Worm (Caenorhabditis elegans) whole organism, L3 larva: ENCODE data around the gene F15A4.2.

Experiments
- R02D3.7 ChIP-seq: fragments of 150-350 bp; optimal IDR thresholded peaks from 2 replicates; lab custom pipeline; 2014; ENCODE audit warnings: missing biosample characterization, missing genetic modification characterization
- aly-2 ChIP-seq: fragments of 150-350 bp; optimal IDR thresholded peaks from 2 replicates; lab custom pipeline; 2014; ENCODE audit warnings: missing biosample characterization, missing genetic modification characterization
- ama-1 ChIP-seq: fragments of 150-350 bp; optimal IDR thresholded peaks from 2 replicates; lab custom pipeline; 2018
- ceh-16 ChIP-seq: sonication (generic microtip); optimal IDR thresholded peaks from 2 replicates; lab custom pipeline; 2017; ENCODE audit warnings: missing biosample characterization, missing genetic modification characterization
- ceh-82 ChIP-seq: fragments of 150-350 bp; optimal IDR thresholded peaks from 2 replicates; lab custom pipeline; 2014; ENCODE audit warnings: missing biosample characterization, missing genetic modification characterization
- daf-12 ChIP-seq: fragments of 150-350 bp; optimal IDR thresholded peaks from 2 replicates; lab custom pipeline; 2014; ENCODE audit warnings: missing biosample characterization, missing genetic modification reagents, missing genetic modification characterization
- egl-5 ChIP-seq: fragments of 150-350 bp; optimal IDR thresholded peaks from 2 replicates; lab custom pipeline; 2017; ENCODE audit warnings: missing biosample characterization, missing genetic modification reagents, missing genetic modification characterization, inconsistent platforms
- elt-1 ChIP-seq: fragments of 150-350 bp; optimal IDR thresholded peaks from 2 replicates; lab custom pipeline; 2014; ENCODE audit warnings: missing biosample characterization, missing genetic modification characterization
- elt-2 ChIP-seq: sonication (generic microtip); optimal IDR thresholded peaks from 2 replicates; lab custom pipeline; 2016; ENCODE audit warnings: missing genetic modification reagents, mild to moderate bottlenecking, missing genetic modification characterization, missing compliant biosample characterization
- elt-3 ChIP-seq, 3 experiments: fragments of 150-350 bp in 1 of 3; sonication (generic microtip) in 2 of 3; optimal IDR thresholded peaks; 2 replicates in 2 of 3; 4 replicates in 1 of 3; lab custom pipeline; 2014 to 2017; ENCODE audit warnings: missing biosample characterization in 3 of 3, missing genetic modification characterization in 3 of 3
- fos-1 ChIP-seq: fragments of 150-350 bp; optimal IDR thresholded peaks from 2 replicates; lab custom pipeline; 2014; ENCODE audit warnings: missing biosample characterization, missing genetic modification characterization
- hmg-11 ChIP-seq: sonication (generic microtip); optimal IDR thresholded peaks from 2 replicates; lab custom pipeline; 2016; ENCODE audit warnings: missing genetic modification characterization, missing compliant biosample characterization
- jun-1 ChIP-seq: fragments of 150-350 bp; optimal IDR thresholded peaks from 2 replicates; lab custom pipeline; 2014; ENCODE audit warnings: missing biosample characterization, missing genetic modification reagents, missing genetic modification characterization
- lin-39 ChIP-seq: fragments of 150-350 bp; optimal IDR thresholded peaks from 2 replicates; lab custom pipeline; 2018; ENCODE audit warnings: missing biosample characterization, missing genetic modification reagents, missing genetic modification characterization
- lsy-12 ChIP-seq: sonication (generic microtip); optimal IDR thresholded peaks from 2 replicates; lab custom pipeline; 2016; ENCODE audit warnings: mild to moderate bottlenecking, missing genetic modification characterization, missing compliant biosample characterization
- mdl-1 ChIP-seq: fragments of 150-350 bp; optimal IDR thresholded peaks from 2 replicates; lab custom pipeline; 2014; ENCODE audit warnings: missing biosample characterization, missing genetic modification characterization
- mml-1 ChIP-seq: fragments of 150-350 bp; sonication (generic microtip); optimal IDR thresholded peaks from 3 replicates; lab custom pipeline; 2014; ENCODE audit warnings: missing biosample characterization, missing genetic modification characterization
- nfya-1 ChIP-seq: sonication (generic microtip); optimal IDR thresholded peaks from 2 replicates; lab custom pipeline; 2017; ENCODE audit warnings: missing genetic modification characterization, mild to moderate bottlenecking, missing compliant biosample characterization, antibody characterized with exemption, moderate library complexity; ENCODE audit not compliant: insufficient read depth
- nhr-11 ChIP-seq: fragments of 150-350 bp; optimal IDR thresholded peaks from 2 replicates; lab custom pipeline; 2014; ENCODE audit warnings: missing biosample characterization, missing genetic modification characterization
- nhr-12 ChIP-seq: fragments of 150-350 bp; optimal IDR thresholded peaks from 2 replicates; lab custom pipeline; 2014; ENCODE audit warnings: missing biosample characterization, missing genetic modification characterization
- nhr-237 ChIP-seq: fragments of 150-350 bp; optimal IDR thresholded peaks from 2 replicates; lab custom pipeline; 2014; ENCODE audit warnings: missing biosample characterization, missing genetic modification characterization
- nhr-28 ChIP-seq: fragments of 150-350 bp; optimal IDR thresholded peaks from 2 replicates; lab custom pipeline; 2014; ENCODE audit warnings: missing biosample characterization, missing genetic modification characterization
- nhr-43 ChIP-seq: sonication (generic microtip); optimal IDR thresholded peaks from 2 replicates; lab custom pipeline; 2016; ENCODE audit warnings: mild to moderate bottlenecking, missing genetic modification characterization, missing compliant biosample characterization; ENCODE audit not compliant: poor library complexity, severe bottlenecking
- nhr-67 ChIP-seq: fragments of 150-350 bp; optimal IDR thresholded peaks from 2 replicates; lab custom pipeline; 2014; ENCODE audit warnings: missing biosample characterization, missing genetic modification characterization
- nhr-76 ChIP-seq: fragments of 150-350 bp; sonication (generic microtip); optimal IDR thresholded peaks from 5 replicates; lab custom pipeline; 2014; ENCODE audit warnings: missing biosample characterization, missing genetic modification characterization
- pha-4 ChIP-seq: fragments of 150-350 bp; optimal IDR thresholded peaks from 2 replicates; lab custom pipeline; 2014; ENCODE audit warnings: missing biosample characterization, missing genetic modification reagents, missing genetic modification characterization
- pqm-1 ChIP-seq: fragments of 150-350 bp; optimal IDR thresholded peaks from 2 replicates; lab custom pipeline; 2017; ENCODE audit warnings: missing biosample characterization, missing genetic modification characterization, inconsistent platforms
- sea-2 ChIP-seq: fragments of 150-350 bp; sonication (generic microtip); optimal IDR thresholded peaks from 4 replicates; lab custom pipeline; 2014; ENCODE audit warnings: missing biosample characterization, missing genetic modification reagents, missing genetic modification characterization
- skn-1 ChIP-seq: fragments of 150-350 bp; optimal IDR thresholded peaks from 2 replicates; lab custom pipeline; 2014; ENCODE audit warnings: missing biosample characterization, missing genetic modification characterization
- snpc-4 ChIP-seq: fragments of 150-350 bp; optimal IDR thresholded peaks from 2 replicates; lab custom pipeline; 2014; ENCODE audit warnings: missing biosample characterization, missing genetic modification characterization
- tbx-2 ChIP-seq: sonication (generic microtip); optimal IDR thresholded peaks from 2 replicates; lab custom pipeline; 2016; ENCODE audit warnings: mild to moderate bottlenecking, missing genetic modification characterization, missing compliant biosample characterization
- zag-1 ChIP-seq: fragments of 150-350 bp; optimal IDR thresholded peaks from 2 replicates; lab custom pipeline; 2014; ENCODE audit warnings: missing biosample characterization, missing genetic modification characterization

The F15A4.2 gene

DNA sequence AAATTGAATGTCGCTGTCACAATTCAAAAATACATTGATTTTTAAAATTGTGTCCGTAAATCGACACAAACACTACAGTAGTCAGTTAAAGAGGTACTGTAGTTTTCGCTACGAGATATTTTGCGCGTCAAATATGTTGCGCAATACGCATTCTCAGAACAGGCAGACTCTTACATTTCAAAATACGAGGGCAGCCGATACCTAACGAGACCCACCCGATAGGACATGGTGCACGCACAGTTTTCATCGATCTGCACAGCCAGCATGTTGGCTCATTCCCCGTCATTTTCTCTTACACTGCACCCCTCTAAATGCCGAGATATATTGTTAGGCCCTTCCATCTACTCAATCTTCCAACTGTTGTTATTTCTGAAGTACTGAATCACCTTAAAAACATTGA lies at the start of gene F15A4.2:
F15A4.2 (plus strand) TSS at position 301 of the 400 bp plus-strand sequence.
- no peak for TF ChIP-seq skn-1 (tag; lab: Kevin White, UChicago)
- no peak for TF ChIP-seq nhr-28 (tag; lab: Kevin White, UChicago)
- TF ChIP-seq R02D3.7 (tag; lab: Kevin White, UChicago) = no peak
- no peak for TF ChIP-seq zag-1 (tag; lab: Kevin White, UChicago)
- no peak for TF ChIP-seq nhr-67

DNA sequence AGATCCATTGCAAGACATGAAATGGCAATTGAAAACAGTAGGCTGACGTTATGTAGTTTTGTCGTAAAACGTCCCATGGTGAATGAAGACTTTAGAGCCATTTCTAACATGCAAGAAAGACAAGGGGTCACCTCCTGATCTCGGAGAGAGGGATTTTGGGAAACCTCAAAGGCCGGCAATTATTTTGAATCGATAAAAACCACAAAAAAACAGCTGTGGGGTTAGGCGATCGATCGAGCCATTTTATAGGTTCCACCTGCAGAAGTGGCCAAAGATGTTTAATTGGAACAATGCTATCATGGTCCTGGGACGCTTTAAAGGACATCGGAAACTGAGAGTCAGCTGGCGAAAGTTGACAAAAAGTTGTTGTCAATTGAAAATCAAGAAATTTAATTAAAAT lies 47.5 kb upstream of the F15A4.2 start, which contains the start of gene Y57A10C.11:
Y57A10C.11 (minus strand) TSS at position 101 of the 400 bp plus-strand sequence.
- TF ChIP-seq ama-1 (lab: Kevin White, UChicago) (no peak), lsy-12 (no peak), tbx-2 (no peak), snpc-4 (tag; lab: Kevin White, UChicago) (no peak), aly-2 (no peak), nhr-237 (tag; lab: Kevin White, UChicago) (no peak), daf-12 (tag; lab: Kevin White, UChicago) (no peak), sea-2 (GFP tag; lab: Kevin White, UChicago) (no peak), nhr-12 (no peak), nhr-76 (tag; lab: Kevin White, UChicago) (no peak), hmg-11 (tag; lab: Kevin White, UChicago) (no peak)

DNA sequence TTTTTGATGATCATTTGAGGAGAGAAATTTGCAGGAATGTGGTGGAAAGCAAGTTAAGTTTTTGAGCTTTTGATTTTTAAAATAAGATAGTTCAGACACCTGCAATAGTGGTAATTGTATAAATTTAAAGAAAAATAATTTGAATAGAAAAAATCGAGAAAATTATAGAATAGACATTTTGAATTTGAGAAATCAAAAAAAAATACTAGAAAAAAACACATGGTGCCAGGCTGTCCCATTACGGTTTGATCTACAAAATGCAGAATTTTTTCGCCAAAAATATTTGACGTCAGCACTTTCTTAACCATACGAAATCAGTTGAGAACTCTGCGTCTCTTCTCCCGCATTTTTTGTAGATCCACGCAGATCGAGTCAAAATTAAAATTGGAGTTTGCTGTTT lies 44.8 kb upstream of the F15A4.2 start, which contains the start of gene sre-27:
sre-27 (minus strand) TSS at position 101 of the 400 bp plus-strand sequence.
- TF ChIP-seq nhr-76 (tag; lab: Kevin White, UChicago) (no peak), nhr-11 (tag; lab: Kevin White, UChicago) (no peak), ceh-16 (tag; lab: Kevin White, UChicago) (no peak), aly-2 (no peak), zag-1 (tag; lab: Kevin White, UChicago) (no peak), nhr-43 (tag; lab: Kevin White, UChicago) (no peak), elt-2 (no peak), elt-1 (tag; lab: Kevin White, UChicago) (no peak), ceh-82 (no peak), mdl-1 (no peak), lin-39 (tag; lab: Kevin White, UChicago) (no peak), hmg-11 (tag; lab: Kevin White, UChicago) (no peak), egl-5 (tag; lab: Kevin White, UChicago) (no peak), elt-3 (tag; optimal IDR thresholded peaks at IDR 0.05; lab: Kevin White, UChicago) (no peak), mml-1 (tag; lab: Kevin White, UChicago) (no peak), fos-1 (tag; lab: Kevin White, UChicago) (no peak)

DNA sequence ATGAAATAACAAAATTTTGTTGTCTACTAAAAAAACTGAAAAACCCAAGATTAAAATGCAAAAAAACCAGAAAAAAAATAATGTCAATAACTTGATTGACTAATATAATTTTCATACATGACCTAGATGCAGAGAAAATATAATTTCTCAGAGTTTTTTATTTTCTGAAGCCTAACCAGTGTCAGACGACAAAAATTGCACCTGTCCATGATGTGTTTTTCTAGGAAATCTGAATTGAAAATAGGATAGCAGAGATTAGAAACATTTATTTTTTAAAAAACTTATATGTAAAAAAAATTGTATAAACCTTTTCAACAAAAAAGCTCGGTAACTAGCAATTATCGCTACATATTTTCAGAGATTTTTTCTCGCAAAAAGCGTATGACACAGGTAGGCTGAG lies 44.3 kb upstream of the F15A4.2 start:
- no peak for TF ChIP-seq ceh-16 (tag; lab: Kevin White, UChicago)

DNA sequence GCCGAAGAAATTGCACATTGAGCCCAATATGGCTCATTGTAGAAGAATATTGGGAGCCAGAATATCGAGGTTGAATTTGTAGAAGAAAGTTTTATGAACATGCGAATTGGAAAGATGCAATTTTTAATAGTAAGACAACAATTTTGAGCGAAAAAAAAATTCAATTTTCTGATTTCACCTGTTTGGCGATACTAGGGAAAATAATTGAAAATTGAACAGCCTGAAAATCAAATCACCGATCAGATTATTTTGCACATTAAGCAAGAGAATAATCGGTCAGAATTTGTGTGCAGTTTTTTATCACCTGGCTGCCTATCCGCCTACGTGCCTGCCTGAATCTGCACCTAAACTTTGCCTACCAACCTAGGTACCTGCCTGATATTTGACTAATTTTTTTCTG lies 41.9 kb upstream of the F15A4.2 start, which contains the start of gene sre-26:
sre-26 (minus strand) TSS at position 101 of the 400 bp plus-strand sequence.
- TF ChIP-seq lin-39 (tag; lab: Kevin White, UChicago) = no peak
- no peak for TF ChIP-seq zag-1 (tag; lab: Kevin White, UChicago)
- no peak for TF ChIP-seq hmg-11 (tag; lab: Kevin White, UChicago)
- TF ChIP-seq lsy-12 = no peak
- no peak for TF ChIP-seq jun-1 (tag; lab: Kevin White, UChicago)
- no peak for TF ChIP-seq elt-3 (tag; optimal IDR thresholded peaks at IDR 0.05; lab: Kevin White, UChicago)
- TF ChIP-seq nhr-12 = no peak

DNA sequence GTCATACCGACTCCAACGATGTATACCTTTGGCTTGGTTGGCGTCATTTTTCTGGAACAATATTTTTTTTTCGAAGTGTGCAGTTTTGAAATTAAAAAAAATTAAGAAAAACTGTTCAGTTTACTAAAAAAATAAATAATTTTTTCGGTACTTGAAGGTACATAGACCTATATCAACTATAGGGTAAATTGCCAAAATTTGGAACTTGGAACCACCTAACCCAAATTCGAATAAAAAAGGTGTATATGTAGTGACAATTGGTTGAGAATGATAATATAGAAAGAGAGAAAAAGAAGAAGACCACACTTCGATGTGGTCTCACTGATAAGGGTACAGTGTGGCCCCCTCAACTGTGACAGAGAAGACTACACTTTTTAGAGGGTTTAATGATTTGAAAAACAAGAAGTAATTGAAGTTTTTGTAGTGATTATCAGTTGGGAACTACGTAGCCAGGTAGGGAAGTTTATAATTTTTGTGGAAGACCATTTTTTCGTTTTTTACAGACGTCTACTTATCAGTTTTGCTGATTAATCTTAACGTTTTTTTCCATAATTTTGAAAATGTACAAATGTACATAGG lies 36.6 kb upstream of the F15A4.2 start, which contains the start of gene daf-22:
daf-22 (minus strand) TSS at position 51 of the 579 bp plus-strand sequence.
- peak; percentile 98 for TF ChIP-seq elt-2
- peak; percentile 19 for TF ChIP-seq nfya-1 (tag; lab: Kevin White, UChicago)
- TF ChIP-seq nhr-67 = no peak
- peak; percentile 49 for TF ChIP-seq jun-1 (tag; lab: Kevin White, UChicago)
- TF ChIP-seq pha-4 (tag; lab: Kevin White, UChicago) = peak; percentile 37
- TF ChIP-seq pqm-1 = peak; percentile 93
- TF ChIP-seq, all 47 proteins: peak for 5
